Fruit fly (Drosophila melanogaster): Measurements from ENCODE around the gene CG12991.

CG12991 gene

dm6 chrX:17577356-17577755, 2.3 kb upstream of the CG12991 start:
- TF ChIP-seq CG11093 (GFP tag; IDR thresholded peaks at IDR 0.05) (no peak), disco-r (GFP tag; optimal IDR thresholded peaks at IDR 0.05) (no peak), CG33213 (GFP tag; optimal IDR thresholded peaks at IDR 0.05) (no peak), Sin3A (optimal IDR thresholded peaks at IDR 0.05) (no peak), kni (GFP tag; optimal IDR thresholded peaks at IDR 0.05) (no peak), CG2712 (tag; optimal IDR thresholded peaks at IDR 0.05) (peak; percentile 8), CG11696 (GFP tag; IDR thresholded peaks at IDR 0.05) (peak; percentile 57), Hmx (GFP tag; optimal IDR thresholded peaks at IDR 0.05) (no peak), CG17829 (tag; optimal IDR thresholded peaks at IDR 0.05) (no peak), CG17328 (GFP tag; IDR thresholded peaks at IDR 0.05) (no peak), CG4820 (GFP tag; optimal IDR thresholded peaks at IDR 0.05) (no peak), hb (GFP tag; IDR thresholded peaks at IDR 0.05; ENCODE audit: partially characterized antibody) (no peak), ac (GFP tag; optimal IDR thresholded peaks at IDR 0.05) (no peak), gem (tag; optimal IDR thresholded peaks at IDR 0.05) (peak; percentile 6)

- TF ChIP-seq CG7556 (GFP tag; optimal IDR thresholded peaks at IDR 0.05) (peak; percentile 3), CG1024 (GFP tag; IDR thresholded peaks at IDR 0.05) (no peak), CG31388 (GFP tag; optimal IDR thresholded peaks at IDR 0.05) (no peak), chm (GFP tag; IDR thresholded peaks at IDR 0.05) (no peak), CG1792 (GFP tag; optimal IDR thresholded peaks at IDR 0.05) (peak; percentile 20), yki (optimal IDR thresholded peaks at IDR 0.05) (no peak), lola (GFP tag; optimal IDR thresholded peaks at IDR 0.05) (peak in 1 of 3 experiments; percentile 41), CG18764 (GFP tag; optimal IDR thresholded peaks at IDR 0.05) (no peak), CG13624 (GFP tag; optimal IDR thresholded peaks at IDR 0.05) (no peak), CG18599 (GFP tag; optimal IDR thresholded peaks at IDR 0.05) (no peak), vvl (GFP tag; IDR thresholded peaks at IDR 0.05) (no peak), Sin3A (optimal IDR thresholded peaks at IDR 0.05) (no peak), scrt (GFP tag; optimal IDR thresholded peaks at IDR 0.05) (peak; percentile 49), prd (optimal IDR thresholded peaks at IDR 0.05) (no peak), prd (GFP tag; IDR thresholded peaks at IDR 0.05) (peak; percentile 42; the same call in 2 of the 3 replicates), Sox100B (GFP tag; optimal IDR thresholded peaks at IDR 0.05) (peak; percentile 8), bsh (GFP tag; optimal IDR thresholded peaks at IDR 0.05) (peak; percentile 27), ind (GFP tag; optimal IDR thresholded peaks at IDR 0.05) (peak; percentile 16), CG14710 (tag; optimal IDR thresholded peaks at IDR 0.05) (peak; percentile 16), CG12942 (GFP tag; optimal IDR thresholded peaks at IDR 0.05) (no peak), CG11504 (tag; optimal IDR thresholded peaks at IDR 0.05) (peak; percentile 48), CG14860 (GFP tag; IDR thresholded peaks at IDR 0.05; ENCODE audit: partially characterized antibody) (no peak), Myb (GFP tag; optimal IDR thresholded peaks at IDR 0.05) (no peak), CG14050 (GFP tag; IDR thresholded peaks at IDR 0.05) (no peak), Doc2 (GFP tag; IDR thresholded peaks at IDR 0.05) (no peak), CG13775 (GFP tag; optimal IDR thresholded peaks at IDR 0.05) (peak; percentile 15), HLH54F (GFP tag; optimal IDR thresholded peaks at IDR 0.05) (peak; percentile 27), seq (GFP tag; IDR thresholded peaks at IDR 0.05) (no peak), fd3F (GFP tag; optimal IDR thresholded peaks at IDR 0.05) (no peak), Nf-YC (tag; optimal IDR thresholded peaks at IDR 0.05) (no peak), cg (GFP tag; optimal IDR thresholded peaks at IDR 0.05) (no peak), eve (GFP tag; optimal IDR thresholded peaks at IDR 0.05) (no peak), CG32532 (GFP tag; IDR thresholded peaks at IDR 0.05) (no peak), CG8924 (tag; optimal IDR thresholded peaks at IDR 0.05) (peak; percentile 9), CG3281 (GFP tag; optimal IDR thresholded peaks at IDR 0.05) (no peak), CG15269 (tag; optimal IDR thresholded peaks at IDR 0.05) (peak; percentile 19), dmrt99B (tag; optimal IDR thresholded peaks at IDR 0.05) (peak; percentile 43), Opbp (GFP tag; IDR thresholded peaks at IDR 0.05; ENCODE audit: partially characterized antibody) (0 out of 3 replicates have a peak, but pooled peaks have one; percentile 7)
Measured at dm6 chrX:17578124-17578523, 1.5 kb upstream of the CG12991 start.

Data from whole organism, embryonic.